Worm (Caenorhabditis elegans): ENCODE measurements around the gene hda-1.

DNA sequence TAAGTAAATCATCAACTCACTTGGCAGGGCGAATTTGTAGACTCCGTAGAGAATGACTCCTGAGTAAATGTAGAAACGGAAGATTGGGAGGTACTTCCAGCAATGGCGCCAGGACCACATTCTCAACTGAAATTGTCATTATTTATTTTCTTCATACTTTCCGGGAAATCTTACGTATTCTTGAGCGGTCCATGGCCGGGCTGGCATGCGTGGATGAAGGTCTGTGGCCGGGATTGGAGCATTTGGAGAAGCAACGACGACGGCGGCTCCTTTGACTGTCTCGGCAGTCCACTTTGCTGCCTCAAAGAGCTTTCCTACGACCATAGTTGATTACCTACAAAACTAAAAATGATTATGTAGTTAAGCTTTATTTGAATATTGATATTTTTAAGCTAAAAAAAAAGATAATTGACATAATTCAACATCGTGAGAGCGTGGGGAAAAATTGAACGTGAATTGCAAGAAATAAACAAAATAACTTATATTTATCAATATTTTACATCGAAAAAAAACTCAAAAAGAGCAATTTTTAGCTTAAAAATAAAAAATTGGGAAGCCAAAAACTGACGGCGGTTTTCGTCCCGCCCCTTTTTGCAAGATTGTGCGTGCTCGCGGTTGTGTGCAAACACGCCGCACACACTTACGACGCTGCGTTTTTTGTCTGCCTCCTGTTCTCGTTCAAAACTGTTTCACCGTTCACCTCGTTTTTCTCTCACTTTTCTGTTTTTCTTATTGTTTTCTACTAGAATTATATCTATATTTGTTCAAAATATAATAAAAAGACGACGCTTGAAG is 1.2 kb upstream of the hda-1 start, which contains the start of gene ril-1:
- no peak for TF ChIP-seq pha-4 (tag; optimal IDR thresholded peaks at IDR 0.05)
- TF ChIP-seq ama-1 (optimal IDR thresholded peaks at IDR 0.05) = no peak
- TF ChIP-seq F13H6.1 (tag; optimal IDR thresholded peaks at IDR 0.05) = no peak
- TF ChIP-seq ref-2 (tag; optimal IDR thresholded peaks at IDR 0.05) = no peak
- TF ChIP-seq pax-1 (tag; optimal IDR thresholded peaks at IDR 0.05) = no peak
- no peak for TF ChIP-seq nhr-11 (tag; optimal IDR thresholded peaks at IDR 0.05)

Data from whole organism, late embryonic.